Fruit fly (Drosophila melanogaster) whole organism, embryonic: ENCODE measurements around the gene DppIII.

Experiments
- CG10267 ChIP-seq: fragments of 200-800 bp; sonication (Bioruptor generic); optimal IDR thresholded peaks from 2 replicates; lab custom pipeline; 2018; ENCODE audit warnings: missing biosample characterization, mild to moderate bottlenecking, missing genetic modification characterization, moderate library complexity
- CG10274 ChIP-seq: fragments of 200-800 bp; sonication (Bioruptor generic); optimal IDR thresholded peaks from 3 replicates; lab custom pipeline; 2017; ENCODE audit warnings: missing biosample characterization, mild to moderate bottlenecking, missing genetic modification characterization
- CG10366 ChIP-seq: fragments of 200-800 bp; sonication (Bioruptor generic); IDR thresholded peaks from 2 replicates; pipeline ENCODE4 v1.3.6; 2022; ENCODE audit warnings: missing biosample characterization, missing genetic modification characterization
- CG10431 ChIP-seq: fragments of 200-800 bp; sonication (Bioruptor generic); optimal IDR thresholded peaks from 3 replicates; lab custom pipeline; 2018; ENCODE audit warnings: missing biosample characterization, mild to moderate bottlenecking, missing genetic modification characterization
- CG10654 ChIP-seq: fragments of 200-800 bp; sonication (Bioruptor generic); optimal IDR thresholded peaks from 2 replicates; lab custom pipeline; 2016; ENCODE audit warnings: missing biosample characterization, missing genetic modification characterization
- CG12236 ChIP-seq: fragments of 200-800 bp; sonication (Bioruptor generic); optimal IDR thresholded peaks from 2 replicates; lab custom pipeline; 2016; ENCODE audit warnings: missing biosample characterization, missing genetic modification characterization
- CG12769 ChIP-seq: fragments of 200-800 bp; sonication (Bioruptor generic); optimal IDR thresholded peaks from 2 replicates; lab custom pipeline; 2019; ENCODE audit warnings: missing biosample characterization, mild to moderate bottlenecking, missing genetic modification characterization, moderate library complexity
- CG14050 ChIP-seq: fragments of 200-800 bp; sonication (Bioruptor generic); IDR thresholded peaks from 3 replicates; pipeline ENCODE4 v1.3.6; 2022; ENCODE audit warnings: missing biosample characterization, missing genetic modification characterization
- CG16813 ChIP-seq: fragments of 200-800 bp; sonication (Bioruptor generic); IDR thresholded peaks from 3 replicates; pipeline ENCODE4 v1.3.6; 2022; ENCODE audit warnings: missing biosample characterization, missing genetic modification characterization; ENCODE audit not compliant: partially characterized antibody
- CG17568 ChIP-seq: fragments of 200-800 bp; sonication (Bioruptor generic); optimal IDR thresholded peaks from 2 replicates; lab custom pipeline; 2018; ENCODE audit warnings: missing biosample characterization, mild to moderate bottlenecking, missing genetic modification characterization, moderate library complexity
- CG1792 ChIP-seq: fragments of 200-800 bp; sonication (Bioruptor generic); optimal IDR thresholded peaks from 2 replicates; lab custom pipeline; 2016; ENCODE audit warnings: missing biosample characterization, missing genetic modification characterization
- CG2678 ChIP-seq: fragments of 200-800 bp; sonication (Bioruptor generic); optimal IDR thresholded peaks from 3 replicates; lab custom pipeline; 2019; ENCODE audit warnings: missing biosample characterization, mild to moderate bottlenecking, missing genetic modification characterization, moderate library complexity
- CG33213 ChIP-seq: fragments of 200-800 bp; sonication (Bioruptor generic); optimal IDR thresholded peaks from 3 replicates; lab custom pipeline; 2016; ENCODE audit warnings: missing biosample characterization, missing genetic modification characterization
- CG33557 ChIP-seq: fragments of 200-800 bp; sonication (Bioruptor generic); optimal IDR thresholded peaks from 2 replicates; lab custom pipeline; 2019; ENCODE audit warnings: missing biosample characterization, mild to moderate bottlenecking, missing genetic modification characterization, moderate library complexity
- CG4730 ChIP-seq: fragments of 200-800 bp; sonication (Bioruptor generic); IDR thresholded peaks from 2 replicates; pipeline ENCODE4 v1.3.6; 2022; ENCODE audit warnings: missing biosample characterization, missing genetic modification characterization
- CG8924 ChIP-seq: fragments of 200-800 bp; optimal IDR thresholded peaks from 3 replicates; lab custom pipeline; 2019; ENCODE audit warnings: missing biosample characterization, mild to moderate bottlenecking, missing genetic modification characterization, moderate library complexity
- CG9215 ChIP-seq: fragments of 200-800 bp; sonication (Bioruptor generic); IDR thresholded peaks from 2 replicates; pipeline ENCODE4 v1.3.6; 2022; ENCODE audit warnings: missing biosample characterization, missing genetic modification characterization
- CG9817 ChIP-seq: fragments of 200-800 bp; sonication (Bioruptor generic); optimal IDR thresholded peaks from 2 replicates; lab custom pipeline; 2018; ENCODE audit warnings: missing biosample characterization, mild to moderate bottlenecking, missing genetic modification characterization, moderate library complexity
- Deaf1 ChIP-seq: fragments of 200-800 bp; optimal IDR thresholded peaks from 3 replicates; lab custom pipeline; 2019; ENCODE audit warnings: missing biosample characterization, mild to moderate bottlenecking, missing genetic modification characterization, moderate library complexity
- Ets65A ChIP-seq: fragments of 200-800 bp; sonication (Bioruptor generic); peaks from one replicate; lab custom pipeline; 2016; ENCODE audit warnings: missing biosample characterization, missing genetic modification characterization
- HLH3B ChIP-seq: fragments of 200-800 bp; sonication (Bioruptor generic); IDR thresholded peaks from 2 replicates; pipeline ENCODE4 v1.3.6; 2022; ENCODE audit warnings: missing biosample characterization, missing genetic modification characterization
- Hmr ChIP-seq: fragments of 200-800 bp; sonication (Bioruptor generic); optimal IDR thresholded peaks from 3 replicates; lab custom pipeline; 2017; ENCODE audit warnings: mild to moderate bottlenecking, missing biosample characterization, missing genetic modification reagents, missing genetic modification characterization
- NFAT ChIP-seq: fragments of 200-800 bp; sonication (Bioruptor generic); IDR thresholded peaks from 2 replicates; pipeline ENCODE4 v1.3.6; 2022; ENCODE audit warnings: missing biosample characterization, missing genetic modification characterization
- Nf-YB ChIP-seq: fragments of 200-800 bp; sonication (Bioruptor generic); optimal IDR thresholded peaks from 3 replicates; lab custom pipeline; 2019; ENCODE audit warnings: missing biosample characterization, mild to moderate bottlenecking, missing genetic modification characterization, moderate library complexity
- Ravus ChIP-seq: fragments of 200-800 bp; sonication (Bioruptor generic); IDR thresholded peaks from 2 replicates; pipeline ENCODE4 v1.3.6; 2022; ENCODE audit warnings: missing biosample characterization, missing genetic modification characterization
- Six4 ChIP-seq: fragments of 200-800 bp; sonication (Bioruptor generic); optimal IDR thresholded peaks from 2 replicates; lab custom pipeline; 2016; ENCODE audit warnings: missing biosample characterization, missing genetic modification characterization
- Sox100B ChIP-seq: fragments of 200-800 bp; sonication (Bioruptor generic); optimal IDR thresholded peaks from 3 replicates; lab custom pipeline; 2018; ENCODE audit warnings: missing biosample characterization, mild to moderate bottlenecking, missing genetic modification characterization
- Xbp1 ChIP-seq: fragments of 200-800 bp; sonication (Bioruptor generic); optimal IDR thresholded peaks from 3 replicates; lab custom pipeline; 2016; ENCODE audit warnings: missing biosample characterization, mild to moderate bottlenecking, missing genetic modification characterization
- ac ChIP-seq: fragments of 200-800 bp; sonication (Bioruptor generic); optimal IDR thresholded peaks from 3 replicates; lab custom pipeline; 2017; ENCODE audit warnings: missing biosample characterization, mild to moderate bottlenecking, missing genetic modification characterization
- danr ChIP-seq: fragments of 200-800 bp; sonication (Bioruptor generic); IDR thresholded peaks from 2 replicates; pipeline ENCODE4 v1.3.6; 2022; ENCODE audit warnings: missing biosample characterization, missing genetic modification characterization
- dm ChIP-seq: fragments of 200-800 bp; sonication (Bioruptor generic); optimal IDR thresholded peaks from 3 replicates; lab custom pipeline; 2016; ENCODE audit warnings: missing biosample characterization, missing genetic modification characterization
- dmrt11E ChIP-seq: fragments of 200-800 bp; sonication (Bioruptor generic); optimal IDR thresholded peaks from 3 replicates; lab custom pipeline; 2018; ENCODE audit warnings: missing biosample characterization, mild to moderate bottlenecking, missing genetic modification characterization, moderate library complexity
- gfzf ChIP-seq: fragments of 200-800 bp; sonication (Bioruptor generic); optimal IDR thresholded peaks from 2 replicates; lab custom pipeline; 2016; ENCODE audit warnings: missing biosample characterization, mild to moderate bottlenecking, missing genetic modification characterization, moderate library complexity
- gro ChIP-seq: fragments of 200-800 bp; sonication (Bioruptor generic); optimal IDR thresholded peaks from 2 replicates; lab custom pipeline; 2016; ENCODE audit warnings: missing biosample characterization, missing genetic modification characterization
- gsb ChIP-seq: fragments of 200-800 bp; sonication (Bioruptor generic); IDR thresholded peaks from 2 replicates; pipeline ENCODE4 v1.3.6; 2022; ENCODE audit warnings: missing biosample characterization, missing genetic modification characterization
- ham ChIP-seq: fragments of 200-800 bp; sonication (Bioruptor generic); IDR thresholded peaks from 2 replicates; pipeline ENCODE4 v1.3.6; 2022; ENCODE audit warnings: missing biosample characterization, missing genetic modification characterization
- hth ChIP-seq: fragments of >200 bp; optimal IDR thresholded peaks from 2 replicates; lab custom pipeline; 2017; ENCODE audit warnings: inconsistent platforms
- ken ChIP-seq: fragments of 200-800 bp; sonication (Bioruptor generic); IDR thresholded peaks from 3 replicates; pipeline ENCODE4 v1.3.6; 2022; ENCODE audit warnings: missing biosample characterization, missing genetic modification characterization
- knrl ChIP-seq: fragments of 200-800 bp; sonication (Bioruptor generic); IDR thresholded peaks from 3 replicates; pipeline ENCODE4 v1.3.6; 2022; ENCODE audit warnings: missing biosample characterization, missing genetic modification characterization; ENCODE audit not compliant: partially characterized antibody
- p53 ChIP-seq: fragments of 200-800 bp; sonication (Bioruptor generic); optimal IDR thresholded peaks from 2 replicates; lab custom pipeline; 2016; ENCODE audit warnings: missing biosample characterization, missing genetic modification characterization
- pnt ChIP-seq: fragments of 200-800 bp; sonication (Bioruptor generic); optimal IDR thresholded peaks from 3 replicates; lab custom pipeline; 2016; ENCODE audit warnings: missing biosample characterization, missing genetic modification characterization
- sens ChIP-seq: fragments of 200-800 bp; sonication (Bioruptor generic); peaks from one replicate; lab custom pipeline; 2016; ENCODE audit warnings: missing biosample characterization, missing genetic modification characterization
- zen2 ChIP-seq: fragments of 200-800 bp; sonication (Bioruptor generic); IDR thresholded peaks from 3 replicates; pipeline ENCODE4 v1.3.6; 2022; ENCODE audit warnings: missing biosample characterization, missing genetic modification characterization; ENCODE audit not compliant: partially characterized antibody

DppIII gene

DNA sequence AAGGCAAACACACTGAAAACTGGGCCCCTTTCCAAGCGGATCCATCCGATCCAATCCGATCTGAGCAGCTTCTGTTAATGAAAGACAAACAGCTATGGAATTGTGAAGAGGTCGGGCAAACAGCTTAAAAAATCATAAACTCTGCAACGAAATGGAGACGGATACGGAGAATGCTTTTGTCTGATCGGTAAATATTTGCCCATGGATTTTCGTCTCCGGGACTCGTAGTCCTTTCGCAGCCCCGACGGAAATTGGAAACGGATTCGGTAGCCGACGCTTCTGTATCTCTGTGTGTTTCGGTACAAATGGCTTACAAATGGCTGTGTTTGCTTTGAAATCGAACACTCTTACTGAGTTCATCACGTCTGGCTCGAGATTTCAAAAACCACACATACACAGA lies 17.3 kb upstream of the DppIII start (continued):
- TF ChIP-seq CG17568 (GFP tag; lab: Kevin White, UChicago) (no peak), CG12769 (tag; lab: Kevin White, UChicago) (no peak), CG1792 (GFP tag; lab: Kevin White, UChicago) (no peak), dmrt11E (tag; lab: Kevin White, UChicago) (no peak), CG9215 (GFP tag; lab: Robert Waterston, UW) (no peak), hth (lab: Kevin White, UChicago) (no peak), CG10274 (no peak)

DNA sequence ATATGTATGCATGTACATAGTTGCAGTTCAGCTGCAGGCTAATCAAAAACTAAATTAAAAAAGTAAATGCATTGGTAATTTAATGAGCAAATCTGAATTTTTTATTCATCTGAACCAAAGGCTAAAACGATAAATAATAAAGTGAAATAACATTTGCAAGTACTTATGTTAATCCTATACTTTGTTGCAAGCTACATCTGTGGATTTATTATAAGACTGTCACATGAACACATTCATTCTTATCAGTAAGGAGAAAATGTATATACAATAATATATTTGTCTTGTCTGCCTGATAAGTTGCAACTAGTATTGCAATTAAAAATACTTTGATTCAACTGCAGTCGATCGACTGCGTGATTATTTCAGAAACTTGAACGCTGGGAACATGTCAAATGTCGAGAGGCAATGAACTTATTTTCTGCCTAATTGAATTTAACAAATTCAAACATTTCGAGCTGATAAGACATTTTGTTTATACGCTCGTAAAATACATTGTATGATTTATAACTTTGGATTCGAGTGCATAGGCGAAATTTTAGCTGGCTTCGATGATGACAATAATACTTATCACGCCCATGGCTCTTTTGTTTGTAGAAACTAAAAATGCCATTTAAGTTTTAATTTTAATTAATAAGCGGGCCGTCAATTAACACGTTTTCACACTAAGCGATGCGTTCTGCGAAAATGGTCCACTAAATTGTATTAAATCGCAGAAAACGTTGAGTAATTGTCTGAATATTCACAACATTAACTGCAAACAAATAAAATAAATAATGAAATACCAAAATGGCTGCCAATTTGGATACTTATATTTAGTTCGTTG lies 16.0 kb upstream of the DppIII start:
- TF ChIP-seq Hmr (GFP tag; lab: Kevin White, UChicago) (no peak), Ets65A (GFP tag; lab: Kevin White, UChicago) (peak; percentile 80), p53 (no peak), sens (GFP tag; lab: Kevin White, UChicago) (peak; percentile 19), Nf-YB (GFP tag; lab: Kevin White, UChicago) (no peak), CG14050 (GFP tag; lab: Robert Waterston, UW) (no peak), gro (GFP tag; lab: Kevin White, UChicago) (no peak)

DNA sequence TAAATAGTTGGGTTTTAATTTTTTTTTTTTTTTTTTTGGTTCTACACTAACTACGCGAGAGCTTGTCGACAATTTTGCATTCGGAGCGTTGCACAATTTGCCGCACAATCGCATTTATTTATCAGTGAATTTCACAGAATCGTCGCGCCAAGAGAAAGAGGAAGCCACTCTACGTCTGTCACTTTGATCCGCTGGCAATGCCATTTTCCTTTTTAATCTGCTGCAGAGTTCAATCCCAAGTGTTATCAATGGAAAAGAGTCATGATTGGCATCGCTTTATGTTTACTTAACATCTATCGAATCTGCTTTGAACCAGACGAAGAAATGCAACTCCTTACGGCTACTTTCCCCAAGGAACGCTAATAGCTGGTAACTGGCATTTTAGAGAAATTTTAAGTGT lies 14.6 kb upstream of the DppIII start:
- no peak for TF ChIP-seq danr (GFP tag; lab: Robert Waterston, UW)
- TF ChIP-seq Six4 (GFP tag; lab: Kevin White, UChicago): no peak

DNA sequence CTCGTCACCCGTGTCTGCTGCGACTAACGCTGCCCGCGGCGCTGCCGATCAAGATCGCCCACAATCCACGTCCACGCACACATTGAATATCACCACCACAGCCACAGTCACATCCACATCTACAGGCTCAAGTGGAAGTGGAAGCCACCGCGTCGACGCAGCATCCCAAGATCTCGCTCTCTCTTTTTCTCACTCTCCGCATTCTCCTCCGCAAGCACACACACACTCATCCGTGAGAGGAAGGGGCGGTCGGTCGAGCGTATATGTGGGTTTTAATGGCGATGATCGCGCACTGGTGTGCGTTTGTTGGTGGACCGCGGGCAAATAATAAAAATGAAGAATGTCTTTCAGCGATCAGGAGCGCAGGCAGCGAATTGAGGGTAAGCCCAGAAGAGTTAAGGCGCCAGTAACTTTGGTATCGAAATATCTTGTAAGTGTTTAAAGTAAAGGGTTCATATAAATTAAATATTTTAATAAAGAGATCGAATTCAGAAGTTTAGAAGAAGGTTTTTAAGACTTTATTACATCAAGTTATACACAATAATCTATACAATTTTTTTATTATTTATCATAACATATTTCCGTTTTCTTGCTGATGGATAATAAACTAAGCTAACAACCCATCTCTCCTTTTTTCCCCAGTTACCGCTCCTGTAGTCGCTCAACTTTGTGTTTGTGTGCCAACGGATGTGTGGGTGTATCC lies 10.3 kb upstream of the DppIII start, which contains the start of gene Poxm:
Gene Poxm, minus strand, starts transcription at position 25 of the 703 bp plus-strand sequence.
- TF ChIP-seq ac (GFP tag; lab: Kevin White, UChicago): peak; percentile 75
- peak; percentile 57 for TF ChIP-seq dm (GFP tag; lab: Kevin White, UChicago)
- peak; percentile 94 for TF ChIP-seq Nf-YB (GFP tag; lab: Kevin White, UChicago)
- TF ChIP-seq ken (GFP tag; lab: Robert Waterston, UW): peak; percentile 54; the same call in 2 of the 3 replicates
- TF ChIP-seq gfzf (GFP tag; lab: Kevin White, UChicago): no peak
- peak; percentile 92 for TF ChIP-seq Xbp1
- no peak for TF ChIP-seq CG12236 (GFP tag; lab: Kevin White, UChicago)
- TF ChIP-seq HLH3B (GFP tag; lab: Robert Waterston, UW): peak; percentile 82
- TF ChIP-seq NFAT (GFP tag; lab: Robert Waterston, UW): peak; percentile 65
- peak; percentile 59 for TF ChIP-seq Ravus (GFP tag; lab: Robert Waterston, UW)
- TF ChIP-seq zen2 (GFP tag; lab: Robert Waterston, UW): no peak
- peak; percentile 68; the same call in 1 of the 2 replicates for TF ChIP-seq gsb
- TF ChIP-seq CG9817 (tag; lab: Kevin White, UChicago): peak; percentile 87
- TF ChIP-seq CG10366 (GFP tag; lab: Robert Waterston, UW): peak; percentile 79
- peak; percentile 88 for TF ChIP-seq CG33557 (GFP tag; lab: Kevin White, UChicago)
- TF ChIP-seq CG33213: peak; percentile 21
- TF ChIP-seq CG8924 (tag; lab: Kevin White, UChicago): peak; percentile 94
- TF ChIP-seq CG10431: peak; percentile 73
- TF ChIP-seq Deaf1 (tag; lab: Kevin White, UChicago): peak; percentile 56
- peak; percentile 87 for TF ChIP-seq CG10654 (GFP tag; lab: Kevin White, UChicago)
- peak; percentile 86 for TF ChIP-seq CG10267 (tag; lab: Kevin White, UChicago)
- peak; percentile 96 for TF ChIP-seq Sox100B (GFP tag; lab: Kevin White, UChicago)
- TF ChIP-seq knrl: peak; percentile 69; the same call in 2 of the 3 replicates
- TF ChIP-seq pnt (GFP tag; lab: Kevin White, UChicago): peak; percentile 80
- TF ChIP-seq CG16813 (GFP tag; lab: Robert Waterston, UW): peak; percentile 56
- TF ChIP-seq p53: no peak
- peak; percentile 96 for TF ChIP-seq CG2678 (tag; lab: Kevin White, UChicago)
- 0 out of 2 replicates have a peak, but pooled peaks have one; percentile 30 for TF ChIP-seq ham
- TF ChIP-seq CG4730 (GFP tag; lab: Robert Waterston, UW): peak; percentile 82
